Fruit fly (Drosophila melanogaster): ENCODE results near the gene CG4553.
A peak's percentile ranks its signal among the peaks of the same experiment; 100 is the strongest.

Gene CG4553

dm6 chr3R:25471853-25472634 is 4.7 kb downstream of the CG4553 start (continued):
- TF ChIP-seq odd (GFP tag; optimal IDR thresholded peaks at IDR 0.05): no peak
- no peak for TF ChIP-seq chif (GFP tag; optimal IDR thresholded peaks at IDR 0.05)
- TF ChIP-seq hkb (optimal IDR thresholded peaks at IDR 0.05): no peak
- TF ChIP-seq hkb (GFP tag; IDR thresholded peaks at IDR 0.05): peak; percentile 11; the same call in 1 of the 2 replicates
- TF ChIP-seq CG16813 (GFP tag; IDR thresholded peaks at IDR 0.05; ENCODE audit: partially characterized antibody): no peak

- no peak for TF ChIP-seq Mes4 (GFP tag; optimal IDR thresholded peaks at IDR 0.05)
- TF ChIP-seq sqz (GFP tag; optimal IDR thresholded peaks at IDR 0.05): peak; percentile 26
Observed at dm6 chr3R:25466166-25466565, 10.5 kb downstream of the CG4553 start.

- TF ChIP-seq GATAe (GFP tag; conservative IDR thresholded peaks at IDR 0.05) (0 out of 2 replicates have a peak, but pooled peaks have one; percentile 18), Antp (GFP tag; optimal IDR thresholded peaks at IDR 0.05) (no peak), CG9727 (GFP tag; optimal IDR thresholded peaks at IDR 0.05) (peak; percentile 18), NC2β (GFP tag; optimal IDR thresholded peaks at IDR 0.05) (no peak), pan (optimal IDR thresholded peaks at IDR 0.05) (no peak), pan (GFP tag; optimal IDR thresholded peaks at IDR 0.05 in 1 of 2, IDR thresholded peaks at IDR 0.05 in 1 of 2) (peak in 1 of 2 experiments; percentile 58), Mad (GFP tag; optimal IDR thresholded peaks at IDR 0.05) (no peak), CG18764 (GFP tag; optimal IDR thresholded peaks at IDR 0.05) (peak; percentile 10), ara (GFP tag; IDR thresholded peaks at IDR 0.05) (no peak), cwo (GFP tag; optimal IDR thresholded peaks at IDR 0.05) (peak; percentile 51), tap (tag; optimal IDR thresholded peaks at IDR 0.05) (peak; percentile 42), CG14014 (GFP tag; IDR thresholded peaks at IDR 0.05) (peak; percentile 54; the same call in 1 of the 2 replicates), CG16863 (GFP tag; optimal IDR thresholded peaks at IDR 0.05) (no peak), Atf6 (GFP tag; IDR thresholded peaks at IDR 0.05) (peak; percentile 64), maf-S (GFP tag; optimal IDR thresholded peaks at IDR 0.05) (no peak), CG17328 (GFP tag; IDR thresholded peaks at IDR 0.05) (peak; percentile 15; the same call in 1 of the 2 replicates), ac (GFP tag; optimal IDR thresholded peaks at IDR 0.05) (no peak), gcm2 (GFP tag; optimal IDR thresholded peaks at IDR 0.05) (no peak), bsh (GFP tag; optimal IDR thresholded peaks at IDR 0.05) (peak; percentile 43 to 78), Max (GFP tag; optimal IDR thresholded peaks at IDR 0.05) (no peak), tio (GFP tag; optimal IDR thresholded peaks at IDR 0.05) (no peak), MESR4 (GFP tag; optimal IDR thresholded peaks at IDR 0.05) (no peak), cas (GFP tag; IDR thresholded peaks at IDR 0.05) (no peak), so (GFP tag; IDR thresholded peaks at IDR 0.05) (no peak), CG2199 (GFP tag; IDR thresholded peaks at IDR 0.05) (no peak), Sox102F (GFP tag; optimal IDR thresholded peaks at IDR 0.05) (peak; percentile 34), Dref (GFP tag; IDR thresholded peaks at IDR 0.05) (no peak), mam (GFP tag; optimal IDR thresholded peaks at IDR 0.05) (peak; percentile 4), CG42726 (GFP tag; IDR thresholded peaks at IDR 0.05; ENCODE audit: partially characterized antibody) (no peak), MTF-1 (GFP tag; optimal IDR thresholded peaks at IDR 0.05; ENCODE audit: borderline replicate concordance) (no peak), Ptx1 (GFP tag; IDR thresholded peaks at IDR 0.05) (peak; percentile 64), NFAT (GFP tag; IDR thresholded peaks at IDR 0.05) (peak; percentile 57; the same call in 1 of the 2 replicates), Hmr (GFP tag; optimal IDR thresholded peaks at IDR 0.05) (peak; percentile 28), h (optimal IDR thresholded peaks at IDR 0.05) (no peak), CG14860 (GFP tag; IDR thresholded peaks at IDR 0.05; ENCODE audit: partially characterized antibody) (no peak), cg (GFP tag; optimal IDR thresholded peaks at IDR 0.05) (no peak), Doc2 (GFP tag; IDR thresholded peaks at IDR 0.05) (no peak), CG6813 (GFP tag; optimal IDR thresholded peaks at IDR 0.05) (peak; percentile 27), CG17186 (GFP tag; optimal IDR thresholded peaks at IDR 0.05) (no peak)
Observed at dm6 chr3R:25462642-25463317, 13.9 kb downstream of the CG4553 start.

Data from whole organism, embryonic.